Worm (Caenorhabditis elegans) whole organism, L4 larva: ENCODE results near the gene trcs-2.

Experiments
- ama-1 ChIP-seq: fragments of 150-350 bp; optimal IDR thresholded peaks from 2 replicates; lab custom pipeline; 2014; ENCODE audit warnings: inconsistent platforms, mixed read lengths
- ceh-44 ChIP-seq: fragments of 200-800 bp; sonication (Bioruptor generic); IDR thresholded peaks from 2 replicates; pipeline ENCODE4 v1.3.6; 2022; ENCODE audit warnings: missing genetic modification reagents, missing genetic modification characterization, missing compliant biosample characterization
- jun-1 ChIP-seq: fragments of 150-350 bp; optimal IDR thresholded peaks from 2 replicates; lab custom pipeline; 2014; ENCODE audit warnings: missing biosample characterization, missing genetic modification reagents, missing genetic modification characterization
- lin-15B ChIP-seq: fragments of 150-350 bp; sonication (generic microtip); optimal IDR thresholded peaks from 3 replicates; lab custom pipeline; 2014; ENCODE audit warnings: missing biosample characterization, missing genetic modification characterization
- lin-39 ChIP-seq: fragments of 150-350 bp; optimal IDR thresholded peaks from 2 replicates; lab custom pipeline; 2014; ENCODE audit warnings: missing biosample characterization, missing genetic modification reagents, missing genetic modification characterization
- lir-3 ChIP-seq: sonication (generic microtip); optimal IDR thresholded peaks from 2 replicates; lab custom pipeline; 2016; ENCODE audit warnings: mild to moderate bottlenecking, missing genetic modification characterization, missing compliant biosample characterization
- nhr-77 ChIP-seq: fragments of 150-350 bp; optimal IDR thresholded peaks from 2 replicates; lab custom pipeline; 2014; ENCODE audit warnings: missing biosample characterization, missing genetic modification characterization
- snpc-4 ChIP-seq: fragments of 150-350 bp; optimal IDR thresholded peaks from 2 replicates; lab custom pipeline; 2014; ENCODE audit warnings: missing biosample characterization, missing genetic modification characterization
- unc-130 ChIP-seq: sonication (generic microtip); optimal IDR thresholded peaks from 2 replicates; lab custom pipeline; 2016; ENCODE audit warnings: missing genetic modification reagents, missing genetic modification characterization, missing compliant biosample characterization

- TF ChIP-seq snpc-4 (tag; lab: Kevin White, UChicago) (no peak), lin-39 (tag; lab: Kevin White, UChicago) (no peak), unc-130 (GFP tag; lab: Kevin White, UChicago) (no peak), ceh-44 (GFP tag; lab: Robert Waterston, UW) (no peak), nhr-77 (tag; lab: Kevin White, UChicago) (no peak), jun-1 (tag; lab: Kevin White, UChicago) (no peak), lin-15B (tag; lab: Kevin White, UChicago) (no peak), lir-3 (tag; lab: Kevin White, UChicago) (no peak), ama-1 (lab: Kevin White, UChicago) (no peak)
Measured at ce11 chrII:8704413-8704874, 17.8 kb upstream of the trcs-2 start, which contains the start of gene prx-5.
